Worm (Caenorhabditis elegans) whole organism, early embryonic: ENCODE data around the gene bath-33.

Experiments
- aly-1 ChIP-seq: sonication (generic microtip); optimal IDR thresholded peaks from 2 replicates; lab custom pipeline; 2016; ENCODE audit warnings: missing genetic modification characterization, missing compliant biosample characterization
- ama-1 ChIP-seq: fragments of 150-350 bp; optimal IDR thresholded peaks from 2 replicates; lab custom pipeline; 2014
- ets-7 ChIP-seq: sonication (generic microtip); optimal IDR thresholded peaks from 2 replicates; lab custom pipeline; 2016; ENCODE audit warnings: missing genotype, missing genetic modification characterization, missing compliant biosample characterization
- flt-1 ChIP-seq: fragments of 200-800 bp; sonication (Bioruptor generic); IDR thresholded peaks from 2 replicates; pipeline ENCODE4 v1.3.6; 2022; ENCODE audit warnings: missing genetic modification characterization, missing compliant biosample characterization
- tbx-11 ChIP-seq: fragments of 200-800 bp; sonication (Bioruptor generic); IDR thresholded peaks from 2 replicates; pipeline ENCODE4 v1.3.6; 2022; ENCODE audit warnings: missing genetic modification characterization, missing compliant biosample characterization

DNA sequence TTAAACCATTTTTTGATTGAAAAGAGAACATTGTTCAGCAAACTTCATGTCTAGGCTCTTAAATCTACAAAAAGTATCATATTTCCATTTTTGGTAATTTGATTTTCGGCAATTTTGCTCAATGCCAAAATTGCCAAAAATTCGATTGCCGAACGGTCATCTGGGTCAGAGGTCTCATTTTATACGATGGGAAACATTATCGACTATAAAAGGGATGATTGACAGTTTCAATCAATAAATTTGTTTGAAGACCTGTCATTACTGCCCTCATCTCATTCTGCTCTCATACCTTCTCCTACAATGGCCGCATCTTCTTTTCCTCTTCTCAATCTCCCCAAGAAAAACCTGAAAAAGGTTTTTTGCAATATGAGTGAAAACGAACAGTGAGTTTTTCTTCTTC is 44.1 kb downstream of the bath-33 start, which contains the start of gene K05F6.14:
- TF ChIP-seq flt-1 (GFP tag; lab: Robert Waterston, UW) (no peak), ama-1 (lab: Kevin White, UChicago) (no peak), tbx-11 (no peak), ets-7 (no peak), aly-1 (tag; lab: Kevin White, UChicago) (no peak)
